Worm (Caenorhabditis elegans): ENCODE data around the gene ZK673.5.

The ZK673.5 gene

DNA sequence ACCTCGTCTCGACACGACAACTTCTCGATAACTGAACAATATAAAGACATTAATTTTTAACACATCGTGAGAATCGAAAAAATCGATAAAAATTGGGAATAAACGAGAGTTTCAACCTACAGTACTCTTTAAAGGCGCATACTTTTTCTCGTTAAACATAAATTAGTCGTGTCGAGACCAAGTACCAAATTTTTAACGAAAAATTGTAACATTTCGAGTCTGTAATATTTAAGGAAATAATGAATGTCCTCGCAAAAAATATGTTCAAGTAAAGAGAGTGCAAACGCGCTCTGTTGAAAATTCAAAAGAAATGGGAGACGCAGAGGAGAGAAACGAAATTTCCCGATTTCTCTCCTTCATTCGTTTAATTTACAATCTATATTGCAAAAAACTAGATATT is 11.0 kb upstream of the ZK673.5 start (continued):
- TF ChIP-seq hlh-26 (GFP tag; conservative IDR thresholded peaks at IDR 0.05) (no peak), nhr-80 (tag; optimal IDR thresholded peaks at IDR 0.05) (no peak), F39B2.1 (GFP tag; IDR thresholded peaks at IDR 0.05) (no peak), Y79H2A.3 (GFP tag; conservative IDR thresholded peaks at IDR 0.05) (peak; percentile 61; the same call in 1 of the 2 replicates), cebp-2 (GFP tag; IDR thresholded peaks at IDR 0.05) (no peak), sea-2 (GFP tag; IDR thresholded peaks at IDR 0.05) (no peak), hsf-1 (GFP tag; IDR thresholded peaks at IDR 0.05) (0 out of 2 replicates have a peak, but pooled peaks have one; percentile 26), tbp1 (GFP tag; optimal IDR thresholded peaks at IDR 0.05) (no peak), ztf-26 (tag; optimal IDR thresholded peaks at IDR 0.05) (peak; percentile 82), pbrm-1 (GFP tag; IDR thresholded peaks at IDR 0.05) (no peak), ztf-28 (GFP tag; IDR thresholded peaks at IDR 0.05) (no peak), atf-7 (tag; optimal IDR thresholded peaks at IDR 0.05) (no peak), F33H1.4 (GFP tag; IDR thresholded peaks at IDR 0.05) (no peak), attf-6 (GFP tag; IDR thresholded peaks at IDR 0.05) (no peak), hmg-1.2 (GFP tag; IDR thresholded peaks at IDR 0.05) (no peak)

DNA sequence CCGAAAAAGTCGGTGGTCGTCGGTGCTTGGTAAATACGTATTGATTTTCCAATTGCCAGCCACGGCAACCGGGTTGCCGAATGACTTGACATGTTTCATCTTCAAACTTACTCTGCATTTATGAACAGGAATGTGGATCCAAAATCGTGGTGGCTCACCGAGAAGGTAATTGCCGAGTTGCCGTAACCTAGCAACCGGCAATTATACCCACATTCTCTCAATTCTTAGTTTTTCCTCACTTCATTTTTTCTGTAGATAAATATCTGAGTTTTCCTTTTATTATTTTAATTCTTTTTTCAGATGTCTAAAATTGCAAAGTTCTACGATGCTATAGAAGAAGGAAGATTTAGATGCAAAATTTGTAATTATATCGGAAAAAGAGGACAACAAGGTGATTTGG is 8.7 kb upstream of the ZK673.5 start, which contains the start of gene ZK673.4:
TSS of gene ZK673.4 (plus strand) at position 301 of the 400 bp plus-strand sequence.
- TF ChIP-seq ZK185.1 (tag; optimal IDR thresholded peaks at IDR 0.05; ENCODE audit: poor library complexity, severe bottlenecking) (no peak), zfh-2 (GFP tag; conservative IDR thresholded peaks at IDR 0.05) (no peak), F39B2.1 (GFP tag; IDR thresholded peaks at IDR 0.05) (no peak), gei-17 (GFP tag; optimal IDR thresholded peaks at IDR 0.05) (no peak), mcd-1 (GFP tag; IDR thresholded peaks at IDR 0.05) (0 out of 2 replicates have a peak, but pooled peaks have one; percentile 22)

DNA sequence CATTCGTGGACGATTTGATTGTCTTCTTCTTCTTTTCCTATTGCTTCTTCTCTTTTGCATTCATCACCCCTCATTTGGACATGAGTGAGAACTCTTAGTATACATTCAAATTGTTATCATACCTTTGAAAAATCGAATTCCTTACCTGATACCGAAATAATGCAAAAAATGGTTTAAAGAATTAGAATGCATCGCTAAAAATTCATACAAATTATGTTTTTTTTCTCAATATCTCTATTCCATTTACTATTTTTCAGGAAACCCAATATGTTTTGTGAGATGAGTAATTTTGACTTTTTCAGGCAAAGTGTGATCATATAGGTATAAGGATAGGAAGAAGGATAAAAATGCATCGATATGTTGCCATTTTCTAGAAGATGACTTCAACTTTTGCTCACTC is 4.3 kb upstream of the ZK673.5 start, which contains the start of gene ZK673.11:
TSS of gene ZK673.11 (plus strand) at position 301 of the 400 bp plus-strand sequence.
- TF ChIP-seq lin-54 (GFP tag; optimal IDR thresholded peaks at IDR 0.05) = no peak
- no peak for TF ChIP-seq K11D2.4 (GFP tag; IDR thresholded peaks at IDR 0.05)
- no peak for TF ChIP-seq ZK185.1 (tag; optimal IDR thresholded peaks at IDR 0.05; ENCODE audit: poor library complexity, severe bottlenecking)
- TF ChIP-seq hmg-1.2 (GFP tag; IDR thresholded peaks at IDR 0.05) = no peak
- no peak for TF ChIP-seq chd-7 (tag; optimal IDR thresholded peaks at IDR 0.05)
- TF ChIP-seq cebp-2 (GFP tag; IDR thresholded peaks at IDR 0.05) = no peak
- no peak for TF ChIP-seq aptf-2 (GFP tag; conservative IDR thresholded peaks at IDR 0.05)
- TF ChIP-seq nhr-120 (GFP tag; IDR thresholded peaks at IDR 0.05) = no peak
- no peak for TF ChIP-seq snpc-4 (GFP tag; optimal IDR thresholded peaks at IDR 0.05)
- TF ChIP-seq snpc-4 (tag; optimal IDR thresholded peaks at IDR 0.05) = no peak
- TF ChIP-seq mxl-1 (tag; optimal IDR thresholded peaks at IDR 0.05) = no peak
- no peak for TF ChIP-seq F57A8.1 (GFP tag; optimal IDR thresholded peaks at IDR 0.05)
- no peak for TF ChIP-seq ceh-100 (GFP tag; IDR thresholded peaks at IDR 0.05)
- TF ChIP-seq sptf-2 (GFP tag; optimal IDR thresholded peaks at IDR 0.05) = no peak
- TF ChIP-seq C17E4.6 (GFP tag; IDR thresholded peaks at IDR 0.05) = no peak
- TF ChIP-seq lin-40 (tag; optimal IDR thresholded peaks at IDR 0.05) = no peak
- TF ChIP-seq lir-1 (GFP tag; conservative IDR thresholded peaks at IDR 0.05) = no peak
- no peak for TF ChIP-seq hlh-12 (tag; optimal IDR thresholded peaks at IDR 0.05)
- TF ChIP-seq nfyb-1 (GFP tag; IDR thresholded peaks at IDR 0.05) = no peak
- no peak for TF ChIP-seq repo-1 (tag; optimal IDR thresholded peaks at IDR 0.05)

Measured in whole organism, young adult.